Worm (Caenorhabditis elegans): Measurements from ENCODE around the gene Y49F6B.2.

DNA sequence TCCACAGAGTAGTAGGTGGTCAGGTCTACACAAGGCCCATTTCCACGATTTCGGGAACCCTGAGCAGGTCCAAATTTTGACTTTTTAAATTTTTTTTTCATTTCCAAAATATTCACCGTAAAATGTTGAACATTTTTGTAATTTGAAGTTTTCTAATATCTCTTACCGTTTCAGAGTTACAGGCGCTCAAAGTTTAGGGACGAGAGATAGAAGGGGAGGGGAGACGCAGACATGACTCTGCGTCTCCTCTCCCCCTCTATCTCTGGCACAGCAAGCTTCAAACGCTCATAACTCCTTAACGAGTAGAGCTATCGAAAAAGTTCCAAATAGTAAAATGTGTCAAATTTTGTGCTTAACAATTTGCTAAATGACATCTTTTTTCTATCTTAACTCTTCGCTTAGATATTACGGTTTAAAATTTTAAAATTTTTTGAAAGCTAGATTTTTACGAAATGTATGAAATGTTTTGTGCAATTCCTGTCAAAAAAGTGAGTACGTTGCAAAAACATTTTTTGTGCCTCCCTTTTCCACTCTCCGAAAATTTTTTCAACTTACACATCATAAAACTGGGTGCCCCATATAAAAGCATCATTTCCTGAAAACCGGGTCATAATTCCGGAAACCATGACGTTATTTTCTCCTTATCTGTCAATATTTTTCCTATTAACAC, 12.8 kb downstream of the Y49F6B.2 start, which contains the start of the genes Y49F6B.14 and clec-125:
- TF ChIP-seq him-1 (tag; optimal IDR thresholded peaks at IDR 0.05) (no peak), dao-5 (tag; optimal IDR thresholded peaks at IDR 0.05) (no peak)

Measured in whole organism, L4/young adult.